Worm (Caenorhabditis elegans): ENCODE data around the gene sri-2.
A peak's percentile ranks its signal among the peaks of the same experiment; 100 is the strongest.
"Not testable (repeated sequence)": the region's sequence is repeated elsewhere in the genome, so short reads cannot be mapped to it uniquely, and the experiment has no call there.

The sri-2 gene

DNA sequence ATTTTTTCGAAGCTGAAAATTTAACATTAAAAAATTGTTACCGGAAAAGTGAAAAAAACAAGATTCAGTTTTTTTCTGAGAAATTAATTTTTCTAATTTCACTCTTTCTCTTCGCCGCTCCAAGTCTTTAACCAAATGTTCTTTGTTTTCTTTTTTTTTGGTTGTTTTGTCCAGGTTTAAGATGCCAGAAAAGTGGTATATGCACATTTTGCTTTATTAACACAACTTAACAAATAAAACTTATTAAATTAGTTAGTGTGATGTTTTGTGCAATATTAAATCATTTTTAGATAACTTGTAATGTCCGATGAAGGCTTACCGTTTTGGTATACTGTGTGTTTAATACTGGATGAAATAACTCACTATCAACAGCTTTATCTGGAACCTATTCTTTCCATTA lies 21.9 kb downstream of the sri-2 start, which contains the start of gene srw-53:
Gene srw-53, plus strand, starts transcription at position 301 of the 400 bp plus-strand sequence.
- no peak for TF ChIP-seq lin-39 (tag; optimal IDR thresholded peaks at IDR 0.05)
- no peak for TF ChIP-seq daf-12 (tag; optimal IDR thresholded peaks at IDR 0.05)
- TF ChIP-seq ceh-28 (tag; optimal IDR thresholded peaks at IDR 0.05) = no peak
- no peak for TF ChIP-seq nhr-12 (tag; optimal IDR thresholded peaks at IDR 0.05)

DNA sequence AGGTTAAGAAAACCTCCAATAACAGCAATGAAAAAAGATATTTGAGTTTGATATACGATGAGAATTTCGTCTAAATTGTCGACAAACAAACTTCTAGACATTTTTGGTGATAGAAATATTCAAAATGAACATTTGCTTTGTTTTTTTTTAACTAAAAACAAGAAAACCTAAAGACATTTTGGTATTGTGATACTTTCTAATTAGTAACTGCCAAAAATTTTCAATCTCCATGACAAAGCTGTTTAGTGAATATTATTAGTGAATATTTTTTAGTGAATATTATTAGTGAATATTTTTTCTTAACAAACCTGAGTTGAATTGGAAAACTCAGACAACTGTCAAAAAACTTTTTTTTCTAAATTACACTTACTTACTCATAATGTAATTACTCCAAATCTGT lies 24.8 kb downstream of the sri-2 start, which contains the start of gene srw-55:
Gene srw-55, minus strand, starts transcription at position 101 of the 400 bp plus-strand sequence.
- TF ChIP-seq pqm-1 (tag; optimal IDR thresholded peaks at IDR 0.05) (no peak), nhr-77 (tag; optimal IDR thresholded peaks at IDR 0.05) (no peak), ceh-9 (tag; optimal IDR thresholded peaks at IDR 0.05) (no peak), tbx-2 (tag; optimal IDR thresholded peaks at IDR 0.05) (no peak), ztf-4 (tag; optimal IDR thresholded peaks at IDR 0.05) (no peak), fkh-2 (tag; optimal IDR thresholded peaks at IDR 0.05) (no peak), ceh-28 (tag; optimal IDR thresholded peaks at IDR 0.05) (no peak)

DNA sequence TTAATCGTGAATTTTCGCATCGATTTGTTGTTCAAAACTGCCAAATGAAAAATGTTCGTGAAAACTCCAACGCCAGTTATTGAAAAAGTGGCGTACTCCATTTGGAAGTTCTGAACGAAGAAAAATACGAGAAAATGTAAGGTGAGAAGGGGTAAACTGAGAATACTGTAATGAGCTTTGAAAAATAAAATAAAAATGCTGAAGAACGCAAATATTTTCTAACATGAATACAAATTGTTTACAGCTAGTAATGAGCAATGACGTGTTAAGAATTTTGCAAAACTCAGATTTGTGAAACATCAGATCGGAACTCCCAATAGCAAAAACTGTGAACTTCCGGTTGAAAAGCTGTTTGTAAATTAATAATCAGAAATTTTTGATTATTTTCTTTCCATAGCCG lies 32.6 kb downstream of the sri-2 start, which contains the start of gene srw-26:
Gene srw-26, minus strand, starts transcription at position 101 of the 400 bp plus-strand sequence.
- TF ChIP-seq snpc-4 (tag; optimal IDR thresholded peaks at IDR 0.05) (no peak), fkh-10 (GFP tag; optimal IDR thresholded peaks at IDR 0.05) (no peak), lsy-12 (tag; optimal IDR thresholded peaks at IDR 0.05) (no peak), mdl-1 (tag; optimal IDR thresholded peaks at IDR 0.05) (no peak), eor-1 (tag; optimal IDR thresholded peaks at IDR 0.05) (no peak), elt-3 (tag; optimal IDR thresholded peaks at IDR 0.05) (no peak), ceh-82 (tag; optimal IDR thresholded peaks at IDR 0.05) (no peak), tbx-2 (tag; optimal IDR thresholded peaks at IDR 0.05) (no peak), daf-12 (tag; optimal IDR thresholded peaks at IDR 0.05) (no peak), fos-1 (tag; optimal IDR thresholded peaks at IDR 0.05) (no peak), ceh-28 (tag; optimal IDR thresholded peaks at IDR 0.05) (no peak), nhr-237 (tag; optimal IDR thresholded peaks at IDR 0.05) (no peak), hmg-11 (tag; optimal IDR thresholded peaks at IDR 0.05) (no peak)

DNA sequence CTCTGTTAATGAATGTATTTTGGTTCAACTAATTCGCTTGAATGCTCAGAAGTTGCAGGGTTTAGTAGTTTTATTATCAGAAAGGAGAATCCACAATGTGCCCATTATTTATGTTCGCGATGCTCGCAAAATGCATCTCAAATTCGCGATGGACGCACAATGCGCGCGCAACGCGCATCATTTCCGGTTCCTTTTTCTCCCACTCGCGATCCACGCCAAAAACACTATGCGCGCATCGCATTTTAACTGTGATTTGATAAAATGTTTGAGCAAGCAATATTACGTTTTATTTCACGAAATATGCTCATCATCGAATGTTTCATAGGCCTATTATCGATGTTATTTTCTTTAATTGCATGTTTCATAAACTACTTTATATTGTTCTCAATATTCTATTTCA lies 35.1 kb downstream of the sri-2 start, which contains the start of gene srbc-77:
Gene srbc-77, plus strand, starts transcription at position 301 of the 400 bp plus-strand sequence.
- not testable (repeated sequence) for TF ChIP-seq nfya-1 (tag; optimal IDR thresholded peaks at IDR 0.05; ENCODE audit: insufficient read depth); nhr-28 (tag; optimal IDR thresholded peaks at IDR 0.05); lin-15B (tag; optimal IDR thresholded peaks at IDR 0.05)

ce11 chrV:15928325-15928724 lies 36.7 kb downstream of the sri-2 start, which contains the start of gene pzf-1:
Gene pzf-1 (minus strand): TSS chrV:15928425.
- TF ChIP-seq unc-62 (GFP tag; optimal IDR thresholded peaks at IDR 0.05) (no peak), mdl-1 (tag; optimal IDR thresholded peaks at IDR 0.05) (no peak), nhr-28 (tag; optimal IDR thresholded peaks at IDR 0.05) (no peak), egl-27 (tag; optimal IDR thresholded peaks at IDR 0.05) (no peak), R02D3.7 (tag; optimal IDR thresholded peaks at IDR 0.05) (no peak), nhr-43 (tag; optimal IDR thresholded peaks at IDR 0.05; ENCODE audit: poor library complexity, severe bottlenecking) (no peak), elt-1 (tag; optimal IDR thresholded peaks at IDR 0.05) (no peak), fkh-2 (tag; optimal IDR thresholded peaks at IDR 0.05) (no peak), nhr-25 (tag; optimal IDR thresholded peaks at IDR 0.05) (no peak), nhr-23 (tag; optimal IDR thresholded peaks at IDR 0.05) (no peak), snpc-4 (tag; optimal IDR thresholded peaks at IDR 0.05) (no peak), nfya-1 (tag; optimal IDR thresholded peaks at IDR 0.05; ENCODE audit: insufficient read depth) (no peak), pqm-1 (tag; optimal IDR thresholded peaks at IDR 0.05) (no peak), nhr-77 (tag; optimal IDR thresholded peaks at IDR 0.05) (no peak), skn-1 (tag; optimal IDR thresholded peaks at IDR 0.05) (no peak), egl-5 (tag; optimal IDR thresholded peaks at IDR 0.05) (no peak)

DNA sequence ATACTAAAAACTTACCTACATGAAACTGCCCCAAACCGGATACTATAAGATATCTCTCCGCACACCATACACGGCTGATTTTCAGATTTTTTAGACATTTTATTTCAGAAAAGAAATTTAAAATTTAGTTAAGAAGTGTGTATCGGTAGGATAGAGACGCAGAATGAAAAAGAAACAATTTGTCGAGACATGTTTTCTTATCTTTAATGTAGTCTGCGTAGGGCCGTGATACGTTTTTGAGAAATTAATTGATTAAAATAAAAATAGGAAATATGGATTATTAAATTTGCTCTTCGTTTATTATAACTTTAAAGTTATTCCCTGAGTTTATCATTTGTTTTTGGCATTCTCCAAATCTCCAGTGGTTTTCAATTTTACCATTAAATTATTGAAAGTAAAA lies 40.7 kb downstream of the sri-2 start, which contains the start of gene nhr-108:
Gene nhr-108, minus strand, starts transcription at position 166 of the 400 bp plus-strand sequence.
- no peak for TF ChIP-seq skn-1 (tag; optimal IDR thresholded peaks at IDR 0.05)
- TF ChIP-seq nhr-23 (tag; optimal IDR thresholded peaks at IDR 0.05) = no peak
- TF ChIP-seq elt-2 (tag; optimal IDR thresholded peaks at IDR 0.05) = peak; percentile 42

Measured in whole organism, L3 larva.